Worm (Caenorhabditis elegans) whole organism, young adult: Measurements from ENCODE around the gene col-75.

Experiments used
- F22D6.2 ChIP-seq: sonication (generic microtip); optimal IDR thresholded peaks from 2 replicates; lab custom pipeline; 2016; ENCODE audit warnings: mild to moderate bottlenecking, missing genetic modification characterization, missing compliant biosample characterization
- Y95B8A.8 ChIP-seq: fragments of 200-800 bp; sonication (Bioruptor generic); IDR thresholded peaks from 2 replicates; pipeline ENCODE4 v1.3.6; 2022; ENCODE audit warnings: missing genetic modification reagents, missing genetic modification characterization, missing compliant biosample characterization
- ceh-27 ChIP-seq: fragments of 200-800 bp; sonication (Bioruptor generic); optimal IDR thresholded peaks from 2 replicates; lab custom pipeline; 2018; ENCODE audit warnings: mild to moderate bottlenecking, missing genetic modification characterization, moderate library complexity, missing compliant biosample characterization
- dpl-1 ChIP-seq: fragments of 150-350 bp; optimal IDR thresholded peaks from 2 replicates; lab custom pipeline; 2014; ENCODE audit warnings: missing biosample characterization, missing genetic modification reagents, missing genetic modification characterization
- lin-35 ChIP-seq, 3 experiments: fragments of 150-350 bp in 2 of 3; sonication (generic microtip) in 1 of 3; optimal IDR thresholded peaks; 2 replicates each; lab custom pipeline; 2014 to 2018; ENCODE audit warnings: missing biosample characterization in 3 of 3, missing genetic modification characterization in 3 of 3, missing genetic modification reagents in 3 of 3
- nfya-1 ChIP-seq: sonication (generic microtip); optimal IDR thresholded peaks from 2 replicates; lab custom pipeline; 2017; ENCODE audit warnings: antibody characterized with exemption, missing compliant biosample characterization, missing genetic modification characterization, borderline replicate concordance; ENCODE audit not compliant: insufficient read depth
- nfyb-1 ChIP-seq: fragments of 200-800 bp; sonication (Bioruptor generic); IDR thresholded peaks from 2 replicates; pipeline ENCODE4 v1.3.6; 2022; ENCODE audit warnings: missing genetic modification reagents, missing genetic modification characterization, missing compliant biosample characterization

- TF ChIP-seq nfyb-1 (GFP tag; lab: Robert Waterston, UW): no peak
- TF ChIP-seq F22D6.2: no peak
- no peak for TF ChIP-seq ceh-27 (GFP tag; lab: Kevin White, UChicago)
- TF ChIP-seq nfya-1 (tag; lab: Kevin White, UChicago): no peak
- TF ChIP-seq dpl-1: no peak
- no peak for TF ChIP-seq lin-35 (GFP tag; optimal IDR thresholded peaks at IDR 0.05; lab: Kevin White, UChicago)
- TF ChIP-seq Y95B8A.8 (GFP tag; lab: Robert Waterston, UW): no peak
These were observed 38.2 kb upstream of the col-75 start, which contains the start of gene F58F12.2 for ce11 chrII:6387937-6388336.
